Worm (Caenorhabditis elegans) whole organism, L4 larva: ENCODE measurements around the gene ddi-1.

Source experiments
- D1046.2 ChIP-seq: fragments of 200-800 bp; sonication (Bioruptor generic); IDR thresholded peaks from 2 replicates; pipeline ENCODE4 v1.3.6; 2022; ENCODE audit warnings: missing genetic modification characterization, missing compliant biosample characterization
- F26F4.8 ChIP-seq: fragments of 200-800 bp; sonication (Bioruptor generic); conservative IDR thresholded peaks from 2 replicates; pipeline ENCODE4 v1.3.6; 2022; ENCODE audit warnings: missing genetic modification characterization, missing compliant biosample characterization
- F37D6.2 ChIP-seq: sonication (generic microtip); optimal IDR thresholded peaks from 2 replicates; lab custom pipeline; 2016; ENCODE audit warnings: mild to moderate bottlenecking, missing genetic modification characterization, missing compliant biosample characterization
- Y105C5A.15 ChIP-seq: fragments of 200-800 bp; sonication (Bioruptor generic); IDR thresholded peaks from 2 replicates; pipeline ENCODE4 v1.3.6; 2022; ENCODE audit warnings: missing genetic modification characterization, missing compliant biosample characterization
- Y75B8A.6 ChIP-seq: fragments of 200-800 bp; sonication (Bioruptor generic); IDR thresholded peaks from 2 replicates; pipeline ENCODE4 v1.3.6; 2022; ENCODE audit warnings: missing genetic modification reagents, missing genetic modification characterization, missing compliant biosample characterization
- ama-1 ChIP-seq: fragments of 150-350 bp; optimal IDR thresholded peaks from 2 replicates; lab custom pipeline; 2014; ENCODE audit warnings: inconsistent platforms, mixed read lengths
- ceh-28 ChIP-seq: fragments of 150-350 bp; optimal IDR thresholded peaks from 2 replicates; lab custom pipeline; 2014; ENCODE audit warnings: missing biosample characterization, missing genetic modification reagents, missing genetic modification characterization
- ceh-32 ChIP-seq: sonication (generic microtip); optimal IDR thresholded peaks from 2 replicates; lab custom pipeline; 2016; ENCODE audit warnings: mild to moderate bottlenecking, missing genetic modification characterization, missing compliant biosample characterization; ENCODE audit not compliant: poor library complexity
- ces-1 ChIP-seq: fragments of 150-350 bp; sonication (generic microtip); optimal IDR thresholded peaks from 4 replicates; lab custom pipeline; 2014; ENCODE audit warnings: missing biosample characterization, missing genetic modification reagents, missing genetic modification characterization
- cey-2 ChIP-seq: sonication (generic microtip); optimal IDR thresholded peaks from 3 replicates; lab custom pipeline; 2017; ENCODE audit warnings: missing genetic modification characterization, mild to moderate bottlenecking, missing compliant biosample characterization, antibody characterized with exemption, borderline replicate concordance; ENCODE audit not compliant: insufficient read depth
- daf-8 ChIP-seq: fragments of 200-800 bp; sonication (Bioruptor generic); IDR thresholded peaks from 2 replicates; pipeline ENCODE4 v1.3.6; 2022; ENCODE audit warnings: missing genetic modification characterization, missing compliant biosample characterization
- duxl-1 ChIP-seq: sonication (generic microtip); optimal IDR thresholded peaks from 2 replicates; lab custom pipeline; 2016; ENCODE audit warnings: mild to moderate bottlenecking, missing genetic modification characterization, moderate library complexity, missing compliant biosample characterization; ENCODE audit not compliant: poor library complexity
- fkh-10 ChIP-seq: fragments of 150-350 bp; optimal IDR thresholded peaks from 2 replicates; lab custom pipeline; 2014; ENCODE audit warnings: missing biosample characterization, missing genetic modification reagents, missing genetic modification characterization
- gei-8 ChIP-seq: fragments of 200-800 bp; sonication (Bioruptor generic); optimal IDR thresholded peaks from 2 replicates; lab custom pipeline; 2018; ENCODE audit warnings: mild to moderate bottlenecking, missing genetic modification characterization, missing compliant biosample characterization
- hlh-11 ChIP-seq: fragments of 200-800 bp; sonication (Bioruptor generic); optimal IDR thresholded peaks from 2 replicates; lab custom pipeline; 2018; ENCODE audit warnings: mild to moderate bottlenecking, missing genetic modification characterization, missing compliant biosample characterization
- hmg-1.1 ChIP-seq: fragments of 200-800 bp; sonication (Bioruptor generic); IDR thresholded peaks from 2 replicates; pipeline ENCODE4 v1.3.6; 2022; ENCODE audit warnings: missing genetic modification reagents, missing genetic modification characterization, missing compliant biosample characterization
- jun-1 ChIP-seq: fragments of 150-350 bp; optimal IDR thresholded peaks from 2 replicates; lab custom pipeline; 2014; ENCODE audit warnings: missing biosample characterization, missing genetic modification reagents, missing genetic modification characterization
- lim-7 ChIP-seq: fragments of 200-800 bp; sonication (Bioruptor generic); IDR thresholded peaks from 2 replicates; pipeline ENCODE4 v1.3.6; 2022; ENCODE audit warnings: missing genetic modification characterization, missing compliant biosample characterization
- lin-38 ChIP-seq: fragments of 200-800 bp; sonication (Bioruptor generic); IDR thresholded peaks from 2 replicates; pipeline ENCODE4 v1.3.6; 2022; ENCODE audit warnings: missing genetic modification reagents, missing genetic modification characterization, missing compliant biosample characterization
- lin-39 ChIP-seq: fragments of 150-350 bp; optimal IDR thresholded peaks from 2 replicates; lab custom pipeline; 2014; ENCODE audit warnings: missing biosample characterization, missing genetic modification reagents, missing genetic modification characterization
- lsy-2 ChIP-seq, 2 experiments: fragments of 150-350 bp in 1 of 2; sonication (generic microtip) in 1 of 2; optimal IDR thresholded peaks; 2 replicates each; lab custom pipeline; 2014 to 2017; ENCODE audit warnings: missing biosample characterization in 2 of 2, missing genetic modification characterization in 2 of 2
- mes-2 ChIP-seq: sonication (generic microtip); optimal IDR thresholded peaks from 2 replicates; lab custom pipeline; 2016; ENCODE audit warnings: missing genotype, mild to moderate bottlenecking, missing genetic modification characterization, missing compliant biosample characterization; ENCODE audit not compliant: poor library complexity, severe bottlenecking
- nhr-10 ChIP-seq: fragments of 150-350 bp; optimal IDR thresholded peaks from 2 replicates; lab custom pipeline; 2014; ENCODE audit warnings: missing biosample characterization, missing genetic modification characterization
- nhr-102 ChIP-seq: sonication (generic microtip); optimal IDR thresholded peaks from 2 replicates; lab custom pipeline; 2016; ENCODE audit warnings: mild to moderate bottlenecking, missing genetic modification characterization, moderate library complexity, missing compliant biosample characterization
- pha-4 ChIP-seq, 2 experiments: fragments of 150-350 bp in 1 of 2; fragments of 200-800 bp in 1 of 2; sonication (Bioruptor generic) in 1 of 2; IDR thresholded peaks in 1 of 2; optimal IDR thresholded peaks in 1 of 2; 2 replicates each; pipeline versions ENCODE4 v1.3.6 to Lab custom; 2014 to 2022; ENCODE audit warnings: missing genetic modification characterization in 2 of 2, missing genetic modification reagents in 2 of 2, missing biosample characterization in 1 of 2, missing compliant biosample characterization in 1 of 2
- rbr-2 ChIP-seq: sonication (generic microtip); optimal IDR thresholded peaks from 2 replicates; lab custom pipeline; 2016; ENCODE audit warnings: missing genotype, missing genetic modification characterization, missing compliant biosample characterization
- tra-1 ChIP-seq: fragments of 200-800 bp; sonication (Bioruptor generic); IDR thresholded peaks from 2 replicates; pipeline ENCODE4 v1.3.6; 2022; ENCODE audit warnings: missing genetic modification reagents, missing genetic modification characterization, missing compliant biosample characterization
- unc-62 ChIP-seq, 3 experiments: fragments of 150-350 bp in 1 of 3; sonication (generic microtip); optimal IDR thresholded peaks in 2 of 3; peaks in 1 of 3; 1 replicate in 1 of 3; 2 replicates in 2 of 3; lab custom pipeline; 2014 to 2017; ENCODE audit warnings: missing biosample characterization in 3 of 3, missing genetic modification characterization in 3 of 3, missing genetic modification reagents in 3 of 3, missing genotype in 1 of 3
- zfp-3 ChIP-seq: fragments of 200-800 bp; sonication (Bioruptor generic); conservative IDR thresholded peaks from 2 replicates; pipeline ENCODE4 v1.3.6; 2022; ENCODE audit warnings: missing genetic modification reagents, missing genetic modification characterization, missing compliant biosample characterization
- zip-2 ChIP-seq: fragments of 150-350 bp; optimal IDR thresholded peaks from 2 replicates; lab custom pipeline; 2014; ENCODE audit warnings: missing biosample characterization, missing genetic modification characterization

The ddi-1 gene

ce11 chrIV:6528202-6528601 lies 5.5 kb downstream of the ddi-1 start:
- TF ChIP-seq duxl-1 (tag; lab: Kevin White, UChicago) = no peak
- peak in 1 of 2 experiments; percentile 94 for TF ChIP-seq unc-62 (GFP tag; optimal IDR thresholded peaks at IDR 0.05 in 1 of 2; lab: Kevin White, UChicago)
- TF ChIP-seq unc-62 (tag; optimal IDR thresholded peaks at IDR 0.05; lab: Kevin White, UChicago) = no peak

- TF ChIP-seq D1046.2 (GFP tag; lab: Robert Waterston, UW) (no peak), F37D6.2 (no peak), rbr-2 (tag; lab: Kevin White, UChicago) (no peak), mes-2 (tag; lab: Kevin White, UChicago) (no peak), jun-1 (tag; lab: Kevin White, UChicago) (no peak), hmg-1.1 (GFP tag; lab: Robert Waterston, UW) (no peak), nhr-10 (no peak), ceh-32 (tag; lab: Kevin White, UChicago) (no peak), tra-1 (GFP tag; lab: Robert Waterston, UW) (no peak)
- TF ChIP-seq, all 104 proteins: peak for 0
These were observed 7.2 kb downstream of the ddi-1 start for ce11 chrIV:6529832-6530231.

- TF ChIP-seq cey-2 (no peak), Y75B8A.6 (no peak), nhr-102 (no peak), ama-1 (lab: Kevin White, UChicago) (no peak), zfp-3 (no peak), F26F4.8 (no peak)
These were observed 8.8 kb downstream of the ddi-1 start, which contains the start of gene C01G5.4 for ce11 chrIV:6531450-6531849. Gene C01G5.4, plus strand, starts transcription at chrIV:6531750.

ce11 chrIV:6535908-6536307 lies 13.2 kb downstream of the ddi-1 start, which contains the start of gene C01G5.3:
Gene C01G5.3, plus strand, starts transcription at chrIV:6536208.
- TF ChIP-seq lim-7 (GFP tag; lab: Robert Waterston, UW) = no peak
- TF ChIP-seq F26F4.8 = no peak
- TF ChIP-seq Y105C5A.15 = no peak

ce11 chrIV:6541435-6541834 lies 18.8 kb downstream of the ddi-1 start, which contains the start of gene C01G5.25:
Gene C01G5.25, plus strand, starts transcription at chrIV:6541684.
- no peak for TF ChIP-seq hlh-11 (tag; lab: Kevin White, UChicago)
- no peak for TF ChIP-seq ces-1
- TF ChIP-seq fkh-10 (GFP tag; lab: Kevin White, UChicago) = peak; percentile 38
- TF ChIP-seq pha-4 (GFP tag; IDR thresholded peaks at IDR 0.05; lab: Robert Waterston, UW) = no peak
- no peak for TF ChIP-seq pha-4 (tag; optimal IDR thresholded peaks at IDR 0.05; lab: Kevin White, UChicago)

DNA sequence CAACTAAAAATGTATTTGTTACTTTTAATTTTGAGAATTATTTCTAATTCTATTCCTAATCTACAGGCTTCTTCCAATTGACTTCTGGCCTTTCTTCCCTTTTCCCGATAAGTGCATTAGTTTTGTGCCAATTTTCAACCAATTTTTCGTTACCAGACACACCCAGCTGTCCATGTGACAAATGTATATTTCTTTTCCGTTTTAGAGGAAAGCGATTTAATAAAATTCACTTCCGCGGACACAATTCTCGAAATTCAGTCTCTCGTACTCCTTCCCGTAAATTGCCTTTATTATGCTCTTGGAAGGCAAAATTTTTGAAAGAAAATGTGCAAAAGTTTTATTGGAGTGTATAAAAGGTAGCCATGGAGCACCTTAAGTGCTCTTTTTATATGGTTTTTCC lies 20.3 kb downstream of the ddi-1 start:
- TF ChIP-seq lsy-2 (tag; optimal IDR thresholded peaks at IDR 0.05; lab: Kevin White, UChicago) (peak in 1 of 2 experiments; percentile 23), lin-39 (tag; lab: Kevin White, UChicago) (no peak), lin-38 (no peak)

DNA sequence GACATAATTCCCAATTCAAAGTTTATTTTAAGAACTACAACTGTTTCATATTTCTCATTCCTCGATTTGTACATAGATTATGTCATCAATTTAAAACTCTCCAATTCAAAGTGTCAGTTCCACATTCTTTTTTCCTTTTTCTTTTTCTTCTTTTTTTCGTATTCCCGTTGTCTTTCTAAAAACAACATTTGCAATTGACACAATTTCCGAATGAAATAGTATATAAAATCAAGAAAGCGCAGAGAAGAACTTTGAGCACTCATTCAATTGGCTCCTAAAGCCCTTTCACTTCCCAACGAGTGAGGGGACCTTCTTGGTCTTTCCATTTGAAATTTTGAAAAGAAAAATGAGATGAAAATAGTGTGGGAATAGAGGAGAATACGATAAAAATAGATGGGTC lies 24.7 kb downstream of the ddi-1 start:
- TF ChIP-seq daf-8 (GFP tag; lab: Robert Waterston, UW) (no peak), fkh-10 (GFP tag; lab: Kevin White, UChicago) (peak; percentile 25), ceh-28 (tag; lab: Kevin White, UChicago) (no peak), pha-4 (GFP tag; IDR thresholded peaks at IDR 0.05; lab: Robert Waterston, UW) (no peak), pha-4 (tag; optimal IDR thresholded peaks at IDR 0.05; lab: Kevin White, UChicago) (no peak), rbr-2 (tag; lab: Kevin White, UChicago) (no peak), zip-2 (no peak), gei-8 (GFP tag; lab: Kevin White, UChicago) (no peak)
